Fruit fly (Drosophila melanogaster): Measurements from ENCODE around the gene cas.
A peak's percentile ranks its signal among the peaks of the same experiment; 100 is the strongest.

Gene cas

DNA sequence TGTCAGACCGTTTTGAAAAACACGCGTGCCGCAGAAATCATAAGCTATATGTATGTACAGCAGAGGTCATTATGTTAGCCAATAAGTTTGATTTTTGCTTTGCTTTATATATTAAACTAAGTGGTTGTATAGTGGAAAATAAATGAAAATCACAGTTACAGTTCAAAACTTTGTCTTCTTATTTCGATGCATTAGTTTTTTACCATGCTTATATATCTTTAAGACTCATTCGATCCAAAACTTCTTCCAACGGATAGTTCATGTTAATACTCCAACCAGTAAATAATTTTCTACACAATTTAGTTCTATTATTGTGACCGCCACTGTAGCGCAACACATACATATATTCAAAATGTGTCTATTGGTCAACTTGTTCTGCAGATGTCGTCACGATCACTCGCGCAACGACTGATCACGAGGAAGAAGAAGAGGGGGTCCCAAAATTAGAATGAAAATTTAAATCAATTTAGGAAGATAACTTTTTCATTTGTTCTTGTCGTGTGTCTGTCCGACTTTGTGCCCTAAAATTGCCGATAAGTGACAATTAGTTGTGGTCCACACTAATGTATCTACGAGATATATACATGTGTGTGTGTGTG is 11.0 kb downstream of the cas start (continued):
- TF ChIP-seq sens-2 (GFP tag; IDR thresholded peaks at IDR 0.05), result no peak
- TF ChIP-seq GATAe (GFP tag; conservative IDR thresholded peaks at IDR 0.05), result no peak
- no peak for TF ChIP-seq crc (GFP tag; optimal IDR thresholded peaks at IDR 0.05)
- TF ChIP-seq gro (GFP tag; optimal IDR thresholded peaks at IDR 0.05), result no peak
- TF ChIP-seq Dip2 (GFP tag; IDR thresholded peaks at IDR 0.05), result no peak
- TF ChIP-seq mirr (GFP tag; optimal IDR thresholded peaks at IDR 0.05), result peak; percentile 40
- TF ChIP-seq Stat92E (GFP tag; optimal IDR thresholded peaks at IDR 0.05), result peak in 1 of 3 experiments; percentile 33
- peak; percentile 21 for TF ChIP-seq schlank (tag; optimal IDR thresholded peaks at IDR 0.05)
- no peak for TF ChIP-seq NFAT (GFP tag; IDR thresholded peaks at IDR 0.05)
- no peak for TF ChIP-seq NC2α (GFP tag; optimal IDR thresholded peaks at IDR 0.05)
- TF ChIP-seq CG15011 (GFP tag; optimal IDR thresholded peaks at IDR 0.05), result peak; percentile 47
- no peak for TF ChIP-seq stwl (tag; optimal IDR thresholded peaks at IDR 0.05)
- peak; percentile 17; the same call in 1 of the 2 replicates for TF ChIP-seq CG10366 (GFP tag; IDR thresholded peaks at IDR 0.05)
- TF ChIP-seq CG8290 (GFP tag; optimal IDR thresholded peaks at IDR 0.05), result no peak
- TF ChIP-seq CG8290 (tag; optimal IDR thresholded peaks at IDR 0.05), result no peak
- 0 out of 2 replicates have a peak, but pooled peaks have one; percentile 17 for TF ChIP-seq CG4404 (GFP tag; IDR thresholded peaks at IDR 0.05)
- TF ChIP-seq Ets65A (GFP tag), result peak; percentile 90
- peak; percentile 36 for TF ChIP-seq CG3407 (GFP tag; optimal IDR thresholded peaks at IDR 0.05)
- no peak for TF ChIP-seq CG2120 (GFP tag; optimal IDR thresholded peaks at IDR 0.05)
- no peak for TF ChIP-seq Antp (GFP tag; optimal IDR thresholded peaks at IDR 0.05)
- no peak for TF ChIP-seq gsb (GFP tag; IDR thresholded peaks at IDR 0.05)
- TF ChIP-seq CG4820 (GFP tag; optimal IDR thresholded peaks at IDR 0.05), result peak; percentile 5
- TF ChIP-seq gce (GFP tag; IDR thresholded peaks at IDR 0.05), result no peak
- TF ChIP-seq H15 (GFP tag; IDR thresholded peaks at IDR 0.05), result 0 out of 3 replicates have a peak, but pooled peaks have one; percentile 25
- TF ChIP-seq CG6765 (GFP tag; optimal IDR thresholded peaks at IDR 0.05), result peak; percentile 61
- TF ChIP-seq Kr (GFP tag; optimal IDR thresholded peaks at IDR 0.05), result no peak
- TF ChIP-seq CG9932 (GFP tag; IDR thresholded peaks at IDR 0.05), result peak; percentile 46; the same call in 1 of the 2 replicates
- 0 out of 2 replicates have a peak, but pooled peaks have one; percentile 22 for TF ChIP-seq CG7372 (GFP tag; IDR thresholded peaks at IDR 0.05)
- no peak; the same call in 2 of the 3 replicates for TF ChIP-seq CG17361 (GFP tag; IDR thresholded peaks at IDR 0.05)
- 0 out of 3 replicates have a peak, but pooled peaks have one; percentile 40 for TF ChIP-seq ase (GFP tag; IDR thresholded peaks at IDR 0.05)
- TF ChIP-seq CG17568 (GFP tag; optimal IDR thresholded peaks at IDR 0.05), result no peak
- peak; percentile 29 for TF ChIP-seq CG12104 (GFP tag; optimal IDR thresholded peaks at IDR 0.05)
- TF ChIP-seq CG1832 (GFP tag; optimal IDR thresholded peaks at IDR 0.05), result no peak
- TF ChIP-seq CG16815 (GFP tag; optimal IDR thresholded peaks at IDR 0.05), result peak; percentile 22
- no peak for TF ChIP-seq prd (optimal IDR thresholded peaks at IDR 0.05)
- peak; percentile 69 for TF ChIP-seq prd (GFP tag; IDR thresholded peaks at IDR 0.05)
- no peak for TF ChIP-seq CG6175 (GFP tag; IDR thresholded peaks at IDR 0.05)
- no peak for TF ChIP-seq bowl (GFP tag; IDR thresholded peaks at IDR 0.05)
- no peak for TF ChIP-seq cad (GFP tag; optimal IDR thresholded peaks at IDR 0.05)
- peak; percentile 23 for TF ChIP-seq CG18011 (GFP tag; optimal IDR thresholded peaks at IDR 0.05)
- TF ChIP-seq Sox100B (GFP tag; optimal IDR thresholded peaks at IDR 0.05), result no peak
- TF ChIP-seq salm (tag; optimal IDR thresholded peaks at IDR 0.05), result peak; percentile 24
- TF ChIP-seq croc (GFP tag; conservative IDR thresholded peaks at IDR 0.05), result peak; percentile 30; the same call in 2 of the 3 replicates
- peak; percentile 63 for TF ChIP-seq bcd (GFP tag; optimal IDR thresholded peaks at IDR 0.05)
- peak; percentile 50 for TF ChIP-seq caup (GFP tag; optimal IDR thresholded peaks at IDR 0.05; ENCODE audit: severe bottlenecking)
- no peak for TF ChIP-seq CG11093 (GFP tag; IDR thresholded peaks at IDR 0.05)
- peak; percentile 69 for TF ChIP-seq CG30403 (GFP tag; optimal IDR thresholded peaks at IDR 0.05)
- peak; percentile 3 for TF ChIP-seq CG1792 (GFP tag; optimal IDR thresholded peaks at IDR 0.05)
- TF ChIP-seq Optix (GFP tag; IDR thresholded peaks at IDR 0.05), result no peak
- peak; percentile 37 for TF ChIP-seq CG15696 (tag; optimal IDR thresholded peaks at IDR 0.05)
- no peak for TF ChIP-seq odd (GFP tag; optimal IDR thresholded peaks at IDR 0.05)
- no peak for TF ChIP-seq Aef1 (GFP tag; IDR thresholded peaks at IDR 0.05)

Data from whole organism, embryonic.